Worm (Caenorhabditis elegans) whole organism, L2 larva: Measurements from ENCODE around the gene C01G10.9.

Experiments
- C34F6.9 ChIP-seq: fragments of 150-350 bp; optimal IDR thresholded peaks from 2 replicates; lab custom pipeline; 2014; ENCODE audit warnings: missing biosample characterization, missing genetic modification characterization
- F13H6.1 ChIP-seq: sonication (generic microtip); optimal IDR thresholded peaks from 2 replicates; lab custom pipeline; 2016; ENCODE audit warnings: missing genetic modification characterization, missing compliant biosample characterization
- Y55F3AM.14 ChIP-seq: fragments of 200-800 bp; sonication (Bioruptor generic); optimal IDR thresholded peaks from 2 replicates; lab custom pipeline; 2018; ENCODE audit warnings: mild to moderate bottlenecking, missing genetic modification characterization, missing compliant biosample characterization
- ZK546.5 ChIP-seq: sonication (generic microtip); optimal IDR thresholded peaks from 2 replicates; lab custom pipeline; 2017; ENCODE audit warnings: missing biosample characterization, missing genetic modification characterization
- alr-1 ChIP-seq: fragments of 150-350 bp; optimal IDR thresholded peaks from 2 replicates; lab custom pipeline; 2014; ENCODE audit warnings: missing biosample characterization, missing genetic modification characterization
- ama-1 ChIP-seq: fragments of 150-350 bp; optimal IDR thresholded peaks from 2 replicates; lab custom pipeline; 2018; ENCODE audit warnings: inconsistent platforms
- blmp-1 ChIP-seq: sonication (generic microtip); optimal IDR thresholded peaks from 2 replicates; lab custom pipeline; 2017; ENCODE audit warnings: missing genetic modification characterization, mild to moderate bottlenecking, missing compliant biosample characterization, antibody characterized with exemption, moderate library complexity; ENCODE audit not compliant: insufficient read depth
- ceh-16 ChIP-seq: fragments of 150-350 bp; optimal IDR thresholded peaks from 2 replicates; lab custom pipeline; 2014; ENCODE audit warnings: missing biosample characterization, missing genetic modification characterization
- crh-2 ChIP-seq: sonication (generic microtip); optimal IDR thresholded peaks from 2 replicates; lab custom pipeline; 2017; ENCODE audit warnings: missing biosample characterization, missing genetic modification characterization
- dmd-4 ChIP-seq: sonication (generic microtip); optimal IDR thresholded peaks from 2 replicates; lab custom pipeline; 2017; ENCODE audit warnings: missing biosample characterization, missing genetic modification characterization
- egl-27 ChIP-seq: sonication (generic microtip); optimal IDR thresholded peaks from 3 replicates; lab custom pipeline; 2017; ENCODE audit warnings: missing biosample characterization, missing genetic modification reagents, missing genetic modification characterization
- elt-1 ChIP-seq: fragments of 150-350 bp; optimal IDR thresholded peaks from 2 replicates; lab custom pipeline; 2014; ENCODE audit warnings: missing biosample characterization, missing genetic modification characterization
- elt-3 ChIP-seq: sonication (generic microtip); optimal IDR thresholded peaks from 2 replicates; lab custom pipeline; 2017; ENCODE audit warnings: missing biosample characterization, missing genetic modification characterization
- gmeb-1 ChIP-seq: fragments of 150-350 bp; optimal IDR thresholded peaks from 2 replicates; lab custom pipeline; 2014; ENCODE audit warnings: missing biosample characterization, missing genetic modification characterization
- lin-11 ChIP-seq: fragments of 150-350 bp; sonication (generic microtip); optimal IDR thresholded peaks from 2 replicates; lab custom pipeline; 2014; ENCODE audit warnings: missing biosample characterization, missing genetic modification characterization, inconsistent platforms, mixed read lengths
- lin-13 ChIP-seq: fragments of 150-350 bp; optimal IDR thresholded peaks from 2 replicates; lab custom pipeline; 2014; ENCODE audit warnings: missing biosample characterization, missing genetic modification reagents, missing genetic modification characterization
- lsy-2 ChIP-seq, 2 experiments: fragments of 150-350 bp in 1 of 2; sonication (generic microtip) in 1 of 2; optimal IDR thresholded peaks; 2 replicates each; lab custom pipeline; 2014 to 2017; ENCODE audit warnings: missing biosample characterization in 2 of 2, missing genetic modification characterization in 2 of 2
- mbf-1 ChIP-seq: sonication (generic microtip); optimal IDR thresholded peaks from 2 replicates; lab custom pipeline; 2017; ENCODE audit warnings: missing biosample characterization, missing genetic modification characterization
- nhr-11 ChIP-seq: fragments of 150-350 bp; optimal IDR thresholded peaks from 2 replicates; lab custom pipeline; 2014; ENCODE audit warnings: missing biosample characterization, missing genetic modification characterization
- nhr-129 ChIP-seq: fragments of 150-350 bp; optimal IDR thresholded peaks from 2 replicates; lab custom pipeline; 2014; ENCODE audit warnings: missing biosample characterization, missing genetic modification characterization
- nhr-21 ChIP-seq: fragments of 150-350 bp; optimal IDR thresholded peaks from 2 replicates; lab custom pipeline; 2014; ENCODE audit warnings: missing biosample characterization, missing genetic modification characterization
- nhr-23 ChIP-seq: fragments of 150-350 bp; optimal IDR thresholded peaks from 2 replicates; lab custom pipeline; 2014; ENCODE audit warnings: missing biosample characterization, missing genetic modification reagents, missing genetic modification characterization
- nhr-237 ChIP-seq: fragments of 150-350 bp; optimal IDR thresholded peaks from 2 replicates; lab custom pipeline; 2014; ENCODE audit warnings: missing biosample characterization, missing genetic modification characterization
- nhr-6 ChIP-seq: fragments of 150-350 bp; optimal IDR thresholded peaks from 2 replicates; lab custom pipeline; 2014; ENCODE audit warnings: missing biosample characterization, missing genetic modification characterization
- peb-1 ChIP-seq: fragments of 150-350 bp; optimal IDR thresholded peaks from 2 replicates; lab custom pipeline; 2014; ENCODE audit warnings: missing biosample characterization, missing genetic modification characterization
- skn-1 ChIP-seq: sonication (generic microtip); optimal IDR thresholded peaks from 2 replicates; lab custom pipeline; 2017; ENCODE audit warnings: missing biosample characterization, missing genetic modification characterization
- sma-3 ChIP-seq: sonication (generic microtip); optimal IDR thresholded peaks from 2 replicates; lab custom pipeline; 2016; ENCODE audit warnings: missing genetic modification reagents, missing genetic modification characterization, missing compliant biosample characterization
- sma-9 ChIP-seq, 2 experiments: fragments of 150-350 bp in 1 of 2; sonication (generic microtip) in 1 of 2; optimal IDR thresholded peaks; 2 replicates each; lab custom pipeline; 2014 to 2016; ENCODE audit warnings: missing genetic modification characterization in 2 of 2, mild to moderate bottlenecking in 1 of 2, missing biosample characterization in 1 of 2, missing compliant biosample characterization in 1 of 2, missing genetic modification reagents in 1 of 2, moderate library complexity in 1 of 2
- snpc-4 ChIP-seq: fragments of 150-350 bp; optimal IDR thresholded peaks from 2 replicates; lab custom pipeline; 2014; ENCODE audit warnings: missing biosample characterization, missing genetic modification characterization
- unc-39 ChIP-seq: fragments of 150-350 bp; optimal IDR thresholded peaks from 2 replicates; lab custom pipeline; 2014; ENCODE audit warnings: missing biosample characterization, missing genetic modification characterization
- unc-55 ChIP-seq: fragments of 150-350 bp; sonication (generic microtip); optimal IDR thresholded peaks from 3 replicates; lab custom pipeline; 2014; ENCODE audit warnings: missing biosample characterization, missing genetic modification reagents, missing genetic modification characterization
- unc-62 ChIP-seq: fragments of 150-350 bp; optimal IDR thresholded peaks from 2 replicates; lab custom pipeline; 2014; ENCODE audit warnings: missing biosample characterization, missing genetic modification reagents, missing genetic modification characterization
- ztf-1 ChIP-seq: fragments of 200-800 bp; sonication (Bioruptor generic); conservative IDR thresholded peaks from 2 replicates; pipeline ENCODE4 v1.3.6; 2022; ENCODE audit warnings: missing genetic modification characterization, missing compliant biosample characterization
- ztf-4 ChIP-seq: fragments of 150-350 bp; optimal IDR thresholded peaks from 2 replicates; lab custom pipeline; 2014; ENCODE audit warnings: missing biosample characterization, missing genetic modification characterization

The C01G10.9 gene

ce11 chrV:15085335-15085800 lies 3.0 kb downstream of the C01G10.9 start, which contains the start of the genes ahsa-1 and C01G10.7 (continued):
- TF ChIP-seq unc-39 (tag; lab: Kevin White, UChicago) (no peak), blmp-1 (peak; percentile 64), lsy-2 (tag; optimal IDR thresholded peaks at IDR 0.05; lab: Kevin White, UChicago) (peak; percentile 76 to 93), nhr-23 (tag; lab: Kevin White, UChicago) (no peak), elt-1 (tag; lab: Kevin White, UChicago) (no peak), lin-13 (GFP tag; lab: Kevin White, UChicago) (peak; percentile 86), nhr-237 (tag; lab: Kevin White, UChicago) (peak; percentile 23), Y55F3AM.14 (no peak)

- TF ChIP-seq sma-9 (GFP tag; optimal IDR thresholded peaks at IDR 0.05; lab: Kevin White, UChicago), result peak; percentile 0
- no peak for TF ChIP-seq sma-9 (tag; optimal IDR thresholded peaks at IDR 0.05; lab: Kevin White, UChicago)
- TF ChIP-seq ceh-16, result no peak
These were observed 4.9 kb downstream of the C01G10.9 start, which contains the start of the genes C01G10.15 and C01G10.6 for ce11 chrV:15087207-15087706. Gene C01G10.15 (minus strand): TSS chrV:15087307. Gene C01G10.6 (plus strand): TSS chrV:15087656.

ce11 chrV:15088613-15089012 lies 6.3 kb downstream of the C01G10.9 start, which contains the start of gene C01G10.18:
Gene C01G10.18 (minus strand): TSS chrV:15088713.
- TF ChIP-seq blmp-1 (no peak), nhr-6 (tag; lab: Kevin White, UChicago) (no peak), unc-39 (tag; lab: Kevin White, UChicago) (no peak), peb-1 (no peak), mbf-1 (tag; lab: Kevin White, UChicago) (no peak)

ce11 chrV:15089438-15089837 lies 7.1 kb downstream of the C01G10.9 start, which contains the start of the genes C01G10.5 and C01G10.4:
Gene C01G10.5 (minus strand): TSS chrV:15089538.
Gene C01G10.4 (plus strand): TSS chrV:15089740.
- TF ChIP-seq C34F6.9 (tag; lab: Kevin White, UChicago) (no peak), ztf-1 (no peak), sma-9 (GFP tag; optimal IDR thresholded peaks at IDR 0.05; lab: Kevin White, UChicago) (no peak), sma-9 (tag; optimal IDR thresholded peaks at IDR 0.05; lab: Kevin White, UChicago) (no peak), unc-55 (GFP tag; lab: Kevin White, UChicago) (no peak), ama-1 (lab: Kevin White, UChicago) (no peak), ZK546.5 (tag; lab: Kevin White, UChicago) (no peak), unc-39 (tag; lab: Kevin White, UChicago) (no peak), nhr-6 (tag; lab: Kevin White, UChicago) (no peak), nhr-23 (tag; lab: Kevin White, UChicago) (no peak), mbf-1 (tag; lab: Kevin White, UChicago) (no peak), gmeb-1 (no peak)
- TF ChIP-seq, all 48 proteins: peak for 0

ce11 chrV:15090457-15090856 lies 8.1 kb downstream of the C01G10.9 start, which contains the start of gene C01G10.17:
Gene C01G10.17 (plus strand): TSS chrV:15090757.
- TF ChIP-seq unc-62 (no peak), sma-3 (GFP tag; lab: Kevin White, UChicago) (no peak), egl-27 (tag; lab: Kevin White, UChicago) (no peak), ZK546.5 (tag; lab: Kevin White, UChicago) (no peak), nhr-21 (no peak), sma-9 (GFP tag; optimal IDR thresholded peaks at IDR 0.05; lab: Kevin White, UChicago) (no peak), sma-9 (tag; optimal IDR thresholded peaks at IDR 0.05; lab: Kevin White, UChicago) (no peak)

ce11 chrV:15092666-15093065 lies 10.3 kb downstream of the C01G10.9 start, which contains the start of gene txt-12:
Gene txt-12 (plus strand): TSS chrV:15092966.
- no peak for TF ChIP-seq F13H6.1 (tag; lab: Kevin White, UChicago)
- no peak for TF ChIP-seq ztf-1
- TF ChIP-seq egl-27 (tag; lab: Kevin White, UChicago), result no peak
- TF ChIP-seq nhr-129, result no peak
- no peak for TF ChIP-seq snpc-4 (tag; lab: Kevin White, UChicago)
- TF ChIP-seq nhr-23 (tag; lab: Kevin White, UChicago), result no peak
- no peak for TF ChIP-seq Y55F3AM.14
- TF ChIP-seq dmd-4 (tag; lab: Kevin White, UChicago), result no peak
- TF ChIP-seq ztf-4 (tag; lab: Kevin White, UChicago), result no peak
- no peak for TF ChIP-seq nhr-11 (tag; lab: Kevin White, UChicago)
- TF ChIP-seq skn-1 (tag; lab: Kevin White, UChicago), result no peak
- no peak for TF ChIP-seq C34F6.9 (tag; lab: Kevin White, UChicago)
- TF ChIP-seq lin-13 (GFP tag; lab: Kevin White, UChicago), result no peak
- no peak for TF ChIP-seq crh-2 (tag; lab: Kevin White, UChicago)
- TF ChIP-seq nhr-6 (tag; lab: Kevin White, UChicago), result no peak
- TF ChIP-seq lin-11 (tag; lab: Kevin White, UChicago), result no peak
- TF ChIP-seq elt-1 (tag; lab: Kevin White, UChicago), result no peak
- no peak for TF ChIP-seq elt-3 (tag; lab: Kevin White, UChicago)
- TF ChIP-seq alr-1 (tag; lab: Kevin White, UChicago), result no peak
